Fruit fly (Drosophila melanogaster) whole organism, embryonic: ENCODE data around the gene CG4951.

Source experiments
- Atf-2 ChIP-seq: fragments of 200-800 bp; sonication (Bioruptor generic); optimal IDR thresholded peaks from 2 replicates; lab custom pipeline; 2016; ENCODE audit warnings: missing biosample characterization, missing genetic modification characterization
- Bgb ChIP-seq: fragments of 200-800 bp; sonication (Bioruptor generic); IDR thresholded peaks from 2 replicates; pipeline ENCODE4 v1.3.6; 2022; ENCODE audit warnings: missing biosample characterization, missing genetic modification characterization; ENCODE audit not compliant: partially characterized antibody
- CG10147 ChIP-seq: fragments of 200-800 bp; sonication (Bioruptor generic); optimal IDR thresholded peaks from 2 replicates; lab custom pipeline; 2019; ENCODE audit warnings: missing biosample characterization, mild to moderate bottlenecking, missing genetic modification characterization, moderate library complexity
- CG10543 ChIP-seq: fragments of 200-800 bp; sonication (Bioruptor generic); optimal IDR thresholded peaks from 3 replicates; lab custom pipeline; 2017; ENCODE audit warnings: missing biosample characterization, mild to moderate bottlenecking, missing genetic modification characterization, moderate library complexity
- CG11085 ChIP-seq: fragments of 200-800 bp; sonication (Bioruptor generic); IDR thresholded peaks from 2 replicates; pipeline ENCODE4 v1.3.6; 2022; ENCODE audit warnings: missing biosample characterization, missing genetic modification characterization
- CG11696 ChIP-seq: fragments of 200-800 bp; sonication (Bioruptor generic); IDR thresholded peaks from 2 replicates; pipeline ENCODE4 v1.3.6; 2022; ENCODE audit warnings: missing biosample characterization, missing genetic modification characterization
- CG13894 ChIP-seq: fragments of 200-800 bp; sonication (Bioruptor generic); optimal IDR thresholded peaks from 3 replicates; lab custom pipeline; 2018; ENCODE audit warnings: missing biosample characterization, mild to moderate bottlenecking, missing genetic modification characterization, moderate library complexity
- CG15696 ChIP-seq: fragments of 200-800 bp; sonication (Bioruptor generic); optimal IDR thresholded peaks from 2 replicates; lab custom pipeline; 2019; ENCODE audit warnings: missing biosample characterization, mild to moderate bottlenecking, missing genetic modification characterization, moderate library complexity
- CG1792 ChIP-seq: fragments of 200-800 bp; sonication (Bioruptor generic); optimal IDR thresholded peaks from 2 replicates; lab custom pipeline; 2016; ENCODE audit warnings: missing biosample characterization, missing genetic modification characterization
- CG2129 ChIP-seq: fragments of 200-800 bp; sonication (Bioruptor generic); IDR thresholded peaks from 2 replicates; pipeline ENCODE4 v1.3.6; 2022; ENCODE audit warnings: missing biosample characterization, missing genetic modification characterization; ENCODE audit not compliant: partially characterized antibody
- CG34224 ChIP-seq: fragments of 200-800 bp; sonication (Bioruptor generic); IDR thresholded peaks from 3 replicates; pipeline ENCODE4 v1.3.6; 2022; ENCODE audit warnings: missing biosample characterization, missing genetic modification characterization; ENCODE audit not compliant: partially characterized antibody
- CG4854 ChIP-seq: fragments of 200-800 bp; sonication (Bioruptor generic); optimal IDR thresholded peaks from 2 replicates; lab custom pipeline; 2016; ENCODE audit warnings: missing biosample characterization, missing genetic modification characterization, inconsistent platforms
- CG6175 ChIP-seq: fragments of 200-800 bp; sonication (Bioruptor generic); IDR thresholded peaks from 3 replicates; pipeline ENCODE4 v1.3.6; 2022; ENCODE audit warnings: missing biosample characterization, missing genetic modification characterization
- CG7372 ChIP-seq: fragments of 200-800 bp; sonication (Bioruptor generic); IDR thresholded peaks from 2 replicates; pipeline ENCODE4 v1.3.6; 2022; ENCODE audit warnings: missing biosample characterization, missing genetic modification characterization
- Dad ChIP-seq: fragments of 200-800 bp; sonication (Bioruptor generic); optimal IDR thresholded peaks from 3 replicates; lab custom pipeline; 2016; ENCODE audit warnings: missing biosample characterization, missing genetic modification characterization
- Doc3 ChIP-seq: fragments of 200-800 bp; sonication (Bioruptor generic); IDR thresholded peaks from 3 replicates; pipeline ENCODE4 v1.3.6; 2022; ENCODE audit warnings: missing biosample characterization, missing genetic modification characterization; ENCODE audit not compliant: partially characterized antibody
- ERR ChIP-seq: fragments of 200-800 bp; sonication (Bioruptor generic); optimal IDR thresholded peaks from 2 replicates; lab custom pipeline; 2016; ENCODE audit warnings: missing biosample characterization, missing genetic modification characterization
- Eip74EF ChIP-seq, 2 experiments: fragments of 200-800 bp in 1 of 2; fragments of >200 bp in 1 of 2; sonication (Bioruptor generic) in 1 of 2; optimal IDR thresholded peaks; 2 replicates each; lab custom pipeline; 2017 to 2019; ENCODE audit warnings: missing biosample characterization in 2 of 2, missing genetic modification characterization in 2 of 2, mild to moderate bottlenecking in 1 of 2, moderate library complexity in 1 of 2
- Gsc ChIP-seq: fragments of 200-800 bp; sonication (Bioruptor generic); IDR thresholded peaks from 2 replicates; pipeline ENCODE4 v1.3.6; 2022; ENCODE audit warnings: missing biosample characterization, missing genetic modification characterization
- Gug ChIP-seq: fragments of 200-800 bp; sonication (Bioruptor generic); IDR thresholded peaks from 4 replicates; pipeline ENCODE4 v1.3.6; 2022; ENCODE audit warnings: missing biosample characterization, missing genetic modification characterization
- HHEX ChIP-seq: fragments of 200-800 bp; sonication (Bioruptor generic); optimal IDR thresholded peaks from 3 replicates; lab custom pipeline; 2017; ENCODE audit warnings: missing biosample characterization, mild to moderate bottlenecking, missing genetic modification characterization, missing genetic modification reagents
- Hr3 ChIP-seq: fragments of 200-800 bp; sonication (Bioruptor generic); optimal IDR thresholded peaks from 3 replicates; lab custom pipeline; 2016; ENCODE audit warnings: missing biosample characterization, missing genetic modification characterization
- NC2α ChIP-seq: fragments of 200-800 bp; sonication (Bioruptor generic); optimal IDR thresholded peaks from 2 replicates; lab custom pipeline; 2016; ENCODE audit warnings: missing biosample characterization, missing genetic modification characterization
- Sin3A ChIP-seq: fragments of >200 bp; optimal IDR thresholded peaks from 2 replicates; lab custom pipeline; 2018
- al ChIP-seq: fragments of 200-800 bp; sonication (Bioruptor generic); IDR thresholded peaks from 2 replicates; pipeline ENCODE4 v1.3.6; 2022; ENCODE audit warnings: missing biosample characterization, missing genetic modification characterization
- az2 ChIP-seq: fragments of 200-800 bp; sonication (Bioruptor generic); optimal IDR thresholded peaks from 3 replicates; lab custom pipeline; 2016; ENCODE audit warnings: missing biosample characterization, missing genetic modification characterization
- dan ChIP-seq: fragments of 200-800 bp; sonication (Bioruptor generic); IDR thresholded peaks from 2 replicates; pipeline ENCODE4 v1.3.6; 2022; ENCODE audit warnings: missing biosample characterization, missing genetic modification characterization
- dm ChIP-seq: fragments of 200-800 bp; sonication (Bioruptor generic); optimal IDR thresholded peaks from 3 replicates; lab custom pipeline; 2016; ENCODE audit warnings: missing biosample characterization, missing genetic modification characterization
- en ChIP-seq: fragments of 200-800 bp; sonication (Bioruptor generic); optimal IDR thresholded peaks from 2 replicates; lab custom pipeline; 2016; ENCODE audit warnings: missing biosample characterization, missing genetic modification characterization
- eve ChIP-seq, 2 experiments: fragments of >200 bp; optimal IDR thresholded peaks; 2 replicates each; lab custom pipeline; 2017; ENCODE audit warnings: missing biosample characterization in 2 of 2, missing genetic modification characterization in 2 of 2
- fu2 ChIP-seq: fragments of 200-800 bp; sonication (Bioruptor generic); optimal IDR thresholded peaks from 2 replicates; lab custom pipeline; 2016; ENCODE audit warnings: missing biosample characterization, missing genetic modification characterization
- gfzf ChIP-seq: fragments of 200-800 bp; sonication (Bioruptor generic); optimal IDR thresholded peaks from 2 replicates; lab custom pipeline; 2016; ENCODE audit warnings: missing biosample characterization, mild to moderate bottlenecking, missing genetic modification characterization, moderate library complexity
- ind ChIP-seq: fragments of 200-800 bp; sonication (Bioruptor generic); optimal IDR thresholded peaks from 3 replicates; lab custom pipeline; 2016; ENCODE audit warnings: missing biosample characterization, missing genetic modification characterization
- jigr1 ChIP-seq: fragments of 200-800 bp; sonication (Bioruptor generic); IDR thresholded peaks from 3 replicates; pipeline ENCODE4 v1.3.6; 2022; ENCODE audit warnings: missing biosample characterization, missing genetic modification characterization
- jing ChIP-seq: fragments of 200-800 bp; sonication (Bioruptor generic); optimal IDR thresholded peaks from 2 replicates; lab custom pipeline; 2018; ENCODE audit warnings: missing biosample characterization, mild to moderate bottlenecking, missing genetic modification characterization
- kni ChIP-seq: fragments of 200-800 bp; sonication (Bioruptor generic); optimal IDR thresholded peaks from 3 replicates; lab custom pipeline; 2017; ENCODE audit warnings: mild to moderate bottlenecking, missing biosample characterization, missing genetic modification reagents, missing genetic modification characterization
- pho ChIP-seq: fragments of 200-800 bp; sonication (Bioruptor generic); optimal IDR thresholded peaks from 2 replicates; lab custom pipeline; 2016; ENCODE audit warnings: missing biosample characterization, missing genetic modification characterization
- sd ChIP-seq: fragments of 200-800 bp; sonication (Bioruptor generic); optimal IDR thresholded peaks from 3 replicates; lab custom pipeline; 2018; ENCODE audit warnings: missing biosample characterization, mild to moderate bottlenecking, missing genetic modification characterization, moderate library complexity
- sens-2 ChIP-seq: fragments of 200-800 bp; sonication (Bioruptor generic); IDR thresholded peaks from 2 replicates; pipeline ENCODE4 v1.3.6; 2022; ENCODE audit warnings: missing biosample characterization, missing genetic modification characterization
- seq ChIP-seq: fragments of 200-800 bp; sonication (Bioruptor generic); IDR thresholded peaks from 2 replicates; pipeline ENCODE4 v1.3.6; 2022; ENCODE audit warnings: missing biosample characterization, missing genetic modification characterization
- sob ChIP-seq: fragments of 200-800 bp; sonication (Bioruptor generic); IDR thresholded peaks from 2 replicates; pipeline ENCODE4 v1.3.6; 2022; ENCODE audit warnings: missing biosample characterization, missing genetic modification characterization
- sr ChIP-seq: fragments of 200-800 bp; sonication (Bioruptor generic); IDR thresholded peaks from 3 replicates; pipeline ENCODE4 v1.3.6; 2022; ENCODE audit warnings: missing biosample characterization, missing genetic modification characterization
- ssp ChIP-seq: fragments of 200-800 bp; sonication (Bioruptor generic); IDR thresholded peaks from 2 replicates; pipeline ENCODE4 v1.3.6; 2022; ENCODE audit warnings: missing biosample characterization, missing genetic modification characterization
- tap ChIP-seq: fragments of 200-800 bp; optimal IDR thresholded peaks from 3 replicates; lab custom pipeline; 2019; ENCODE audit warnings: missing biosample characterization, mild to moderate bottlenecking, missing genetic modification characterization, moderate library complexity
- tio ChIP-seq: fragments of 200-800 bp; sonication (Bioruptor generic); optimal IDR thresholded peaks from 2 replicates; lab custom pipeline; 2017; ENCODE audit warnings: missing biosample characterization, missing genetic modification characterization, inconsistent platforms
- tna ChIP-seq: fragments of 200-800 bp; sonication (Bioruptor generic); IDR thresholded peaks from 2 replicates; pipeline ENCODE4 v1.3.6; 2022; ENCODE audit warnings: missing biosample characterization, missing genetic modification characterization; ENCODE audit not compliant: partially characterized antibody
- trem ChIP-seq: fragments of 200-800 bp; optimal IDR thresholded peaks from 3 replicates; lab custom pipeline; 2019; ENCODE audit warnings: missing biosample characterization, mild to moderate bottlenecking, missing genetic modification characterization, moderate library complexity
- trh ChIP-seq: fragments of 200-800 bp; sonication (Bioruptor generic); optimal IDR thresholded peaks from 2 replicates; lab custom pipeline; 2016; ENCODE audit warnings: missing biosample characterization, missing genetic modification characterization
- usp ChIP-seq: fragments of >200 bp; optimal IDR thresholded peaks from 2 replicates; lab custom pipeline; 2017; ENCODE audit warnings: missing biosample characterization, missing genetic modification characterization
- vnd ChIP-seq: fragments of 200-800 bp; sonication (Bioruptor generic); IDR thresholded peaks from 3 replicates; pipeline ENCODE4 v1.3.6; 2022; ENCODE audit warnings: missing biosample characterization, missing genetic modification characterization; ENCODE audit not compliant: partially characterized antibody
- zen ChIP-seq: fragments of 200-800 bp; sonication (Bioruptor generic); optimal IDR thresholded peaks from 3 replicates; lab custom pipeline; 2018; ENCODE audit warnings: missing biosample characterization, mild to moderate bottlenecking, missing genetic modification characterization, moderate library complexity

Gene CG4951

dm6 chr3R:27946555-27947204 lies 7.2 kb downstream of the CG4951 start (continued):
- no peak for TF ChIP-seq trh (GFP tag; lab: Kevin White, UChicago)
- no peak for TF ChIP-seq jing (GFP tag; lab: Kevin White, UChicago)
- TF ChIP-seq fu2 (GFP tag; lab: Kevin White, UChicago) = no peak
- TF ChIP-seq tap (tag; lab: Kevin White, UChicago) = no peak
- TF ChIP-seq CG10147 = no peak
- TF ChIP-seq HHEX (GFP tag; lab: Kevin White, UChicago) = peak; percentile 38
- TF ChIP-seq jigr1 (GFP tag; lab: Robert Waterston, UW) = no peak
- no peak for TF ChIP-seq Atf-2 (GFP tag; lab: Kevin White, UChicago)
- no peak for TF ChIP-seq zen
- no peak for TF ChIP-seq CG6175
- TF ChIP-seq CG11085 (GFP tag; lab: Robert Waterston, UW) = no peak
- TF ChIP-seq Sin3A (lab: Kevin White, UChicago) = no peak
- TF ChIP-seq CG10543 (GFP tag; lab: Kevin White, UChicago) = peak; percentile 51
- TF ChIP-seq CG34224 (GFP tag; lab: Robert Waterston, UW) = no peak
- no peak for TF ChIP-seq az2 (GFP tag; lab: Kevin White, UChicago)
- no peak for TF ChIP-seq CG7372 (GFP tag; lab: Robert Waterston, UW)
- no peak for TF ChIP-seq Doc3 (GFP tag; lab: Robert Waterston, UW)
- TF ChIP-seq Gug (GFP tag; lab: Robert Waterston, UW) = no peak
- TF ChIP-seq usp (GFP tag; lab: Kevin White, UChicago) = no peak
- no peak for TF ChIP-seq sob
- no peak for TF ChIP-seq tio (GFP tag; lab: Kevin White, UChicago)
- no peak for TF ChIP-seq dm (GFP tag; lab: Kevin White, UChicago)
- TF ChIP-seq Bgb (GFP tag; lab: Robert Waterston, UW) = no peak
- no peak for TF ChIP-seq sr (GFP tag; lab: Robert Waterston, UW)
- no peak for TF ChIP-seq Dad (GFP tag; lab: Kevin White, UChicago)
- TF ChIP-seq ssp (GFP tag; lab: Robert Waterston, UW) = no peak
- no peak for TF ChIP-seq CG1792 (GFP tag; lab: Kevin White, UChicago)
- no peak for TF ChIP-seq CG13894
- TF ChIP-seq dan (GFP tag; lab: Robert Waterston, UW) = no peak
- no peak for TF ChIP-seq seq
- 0 out of 2 replicates have a peak, but pooled peaks have one; percentile 7 for TF ChIP-seq sens-2 (GFP tag; lab: Robert Waterston, UW)
- TF ChIP-seq Hr3 (GFP tag; lab: Kevin White, UChicago) = no peak
- no peak for TF ChIP-seq gfzf (GFP tag; lab: Kevin White, UChicago)
- TF ChIP-seq tna (GFP tag; lab: Robert Waterston, UW) = no peak
- no peak for TF ChIP-seq al (GFP tag; lab: Robert Waterston, UW)
- peak; percentile 81 for TF ChIP-seq kni (GFP tag; lab: Kevin White, UChicago)
- TF ChIP-seq CG15696 (tag; lab: Kevin White, UChicago) = peak; percentile 51
- no peak for TF ChIP-seq CG2129 (GFP tag; lab: Robert Waterston, UW)
- TF ChIP-seq NC2α (GFP tag; lab: Kevin White, UChicago) = no peak
- TF ChIP-seq trem (tag; lab: Kevin White, UChicago) = no peak
- no peak for TF ChIP-seq CG11696
- no peak for TF ChIP-seq Eip74EF (GFP tag; optimal IDR thresholded peaks at IDR 0.05; lab: Kevin White, UChicago)
- no peak for TF ChIP-seq vnd (GFP tag; lab: Robert Waterston, UW)
- no peak for TF ChIP-seq ind
- no peak for TF ChIP-seq ERR (GFP tag; lab: Kevin White, UChicago)
- no peak for TF ChIP-seq eve (GFP tag; optimal IDR thresholded peaks at IDR 0.05; lab: Kevin White, UChicago)
- TF ChIP-seq en (GFP tag; lab: Kevin White, UChicago) = no peak
- TF ChIP-seq sd (tag; lab: Kevin White, UChicago) = peak; percentile 67
- TF ChIP-seq Gsc (GFP tag; lab: Robert Waterston, UW) = no peak
- TF ChIP-seq pho (GFP tag; lab: Kevin White, UChicago) = no peak
- no peak for TF ChIP-seq CG4854
